Fruit fly (Drosophila melanogaster) whole organism, wandering third instar larva: ENCODE data around the gene Gbeta5.

Experiments
- Abd-B ChIP-seq: fragments of >200 bp; optimal IDR thresholded peaks from 2 replicates; lab custom pipeline; 2017; ENCODE audit warnings: missing biosample characterization, missing genetic modification characterization
- N ChIP-seq: fragments of >200 bp; optimal IDR thresholded peaks from 2 replicates; lab custom pipeline; 2018; ENCODE audit warnings: missing biosample characterization, missing external identifiers, missing genetic modification characterization
- Rel ChIP-seq, 2 experiments: fragments of 200-800 bp; sonication (Bioruptor generic) in 1 of 2; optimal IDR thresholded peaks; 2 replicates in 1 of 2; 3 replicates in 1 of 2; lab custom pipeline; 2016 to 2019; ENCODE audit warnings: mild to moderate bottlenecking in 2 of 2, missing biosample characterization in 2 of 2, missing genetic modification characterization in 2 of 2, moderate library complexity in 1 of 2
- Sp1 ChIP-seq: fragments of 200-800 bp; sonication (Bioruptor generic); optimal IDR thresholded peaks from 3 replicates; lab custom pipeline; 2019; ENCODE audit warnings: missing biosample characterization, mild to moderate bottlenecking, missing genetic modification characterization, moderate library complexity
- dl ChIP-seq, 2 experiments: fragments of 175-275, 200-275 bp in 1 of 2; fragments of 200-275 bp in 1 of 2; sonication (Bioruptor generic); optimal IDR thresholded peaks; lab custom pipeline; 2018; ENCODE audit warnings: mild to moderate bottlenecking in 2 of 2, missing biosample characterization in 2 of 2, missing genetic modification characterization in 2 of 2, moderate library complexity in 2 of 2; ENCODE audit not compliant: partially characterized antibody in 2 of 2, insufficient read depth in 1 of 2
- lola ChIP-seq: fragments of >200 bp; optimal IDR thresholded peaks from 2 replicates; lab custom pipeline; 2017; ENCODE audit warnings: missing biosample characterization, missing genetic modification characterization
- tai ChIP-seq: sonication (Bioruptor generic); optimal IDR thresholded peaks from 2 replicates; lab custom pipeline; 2016; ENCODE audit warnings: missing biosample characterization, missing genetic modification characterization

- TF ChIP-seq dl (GFP tag; optimal IDR thresholded peaks at IDR 0.05; lab: Kevin White, UChicago; ENCODE audit: insufficient read depth in 1 of 2, partially characterized antibody in 2 of 2) (no peak), tai (no peak), Sp1 (GFP tag; lab: Kevin White, UChicago) (peak; percentile 45), Abd-B (GFP tag; lab: Kevin White, UChicago) (no peak), lola (GFP tag; lab: Kevin White, UChicago) (no peak), N (no peak), Rel (GFP tag; optimal IDR thresholded peaks at IDR 0.05; lab: Kevin White, UChicago) (no peak), Rel (tag; optimal IDR thresholded peaks at IDR 0.05; lab: Kevin White, UChicago) (peak; percentile 52)
These were observed 6.4 kb downstream of the Gbeta5 start, which contains the start of the genes alpha-PheRS and CG2129 for dm6 chrX:8145501-8146157.
